Worm (Caenorhabditis elegans): ENCODE data around the gene Y73F8A.26.

Y73F8A.26 gene

ce11 chrIV:15444481-15444880 is 29.0 kb upstream of the Y73F8A.26 start, which contains the start of gene Y73F8A.23 (continued):
- TF ChIP-seq lin-15B (tag; optimal IDR thresholded peaks at IDR 0.05): no peak
- TF ChIP-seq fkh-4 (tag; optimal IDR thresholded peaks at IDR 0.05; ENCODE audit: borderline replicate concordance): no peak
- no peak for TF ChIP-seq lin-13 (GFP tag; optimal IDR thresholded peaks at IDR 0.05)
- no peak for TF ChIP-seq nhr-85 (tag)
- TF ChIP-seq nhr-90 (tag; optimal IDR thresholded peaks at IDR 0.05; ENCODE audit: poor library complexity): no peak

- TF ChIP-seq nhr-20 (tag; optimal IDR thresholded peaks at IDR 0.05): no peak
- no peak for TF ChIP-seq ztf-4 (tag; optimal IDR thresholded peaks at IDR 0.05)
- TF ChIP-seq lir-3 (tag; optimal IDR thresholded peaks at IDR 0.05; ENCODE audit: poor library complexity): no peak
- no peak for TF ChIP-seq unc-98 (GFP tag; IDR thresholded peaks at IDR 0.05)
- no peak for TF ChIP-seq unc-86 (tag; optimal IDR thresholded peaks at IDR 0.05)
Measured at ce11 chrIV:15453137-15453788, 20.2 kb upstream of the Y73F8A.26 start, which contains the start of gene gtf-2H4. Gene gtf-2H4, minus strand, starts transcription at chrIV:15453187.

ce11 chrIV:15471430-15471829 is 2.0 kb upstream of the Y73F8A.26 start, which contains the start of gene ntl-11:
Gene ntl-11, minus strand, starts transcription at chrIV:15471495.
- peak; percentile 95 for TF ChIP-seq nhr-77 (tag; optimal IDR thresholded peaks at IDR 0.05)
- TF ChIP-seq mab-9 (GFP tag; IDR thresholded peaks at IDR 0.05): peak; percentile 96
- peak; percentile 74 for TF ChIP-seq unc-30 (tag; optimal IDR thresholded peaks at IDR 0.05)
- TF ChIP-seq tbx-2 (tag; optimal IDR thresholded peaks at IDR 0.05): peak; percentile 98
- no peak for TF ChIP-seq hlh-17 (GFP tag; optimal IDR thresholded peaks at IDR 0.05; ENCODE audit: borderline replicate concordance)
- TF ChIP-seq ceh-8 (GFP tag; optimal IDR thresholded peaks at IDR 0.05): peak; percentile 94
- peak; percentile 96 for TF ChIP-seq fkh-10 (GFP tag; optimal IDR thresholded peaks at IDR 0.05)
- TF ChIP-seq nhr-19 (GFP tag; conservative IDR thresholded peaks at IDR 0.05): peak; percentile 97
- peak in 1 of 2 experiments; percentile 87 for TF ChIP-seq mdl-1 (tag; optimal IDR thresholded peaks at IDR 0.05)
- TF ChIP-seq isw-1 (GFP tag; IDR thresholded peaks at IDR 0.05): peak; percentile 98
- peak; percentile 95 for TF ChIP-seq skn-1 (tag; optimal IDR thresholded peaks at IDR 0.05)
- TF ChIP-seq egl-27 (tag; optimal IDR thresholded peaks at IDR 0.05): peak; percentile 43 to 79
- TF ChIP-seq unc-98 (GFP tag; IDR thresholded peaks at IDR 0.05): peak; percentile 90
- TF ChIP-seq nhr-85 (tag): peak; percentile 99
- TF ChIP-seq mef-2 (tag; optimal IDR thresholded peaks at IDR 0.05): peak; percentile 92
- no peak for TF ChIP-seq nhr-28 (tag; optimal IDR thresholded peaks at IDR 0.05)
- TF ChIP-seq nhr-237 (tag; optimal IDR thresholded peaks at IDR 0.05): peak; percentile 83
- peak; percentile 78 for TF ChIP-seq blmp-1 (tag; optimal IDR thresholded peaks at IDR 0.05)
- peak; percentile 87 for TF ChIP-seq C34B4.2 (tag; optimal IDR thresholded peaks at IDR 0.05)
- no peak for TF ChIP-seq ets-5 (GFP tag; IDR thresholded peaks at IDR 0.05)
- peak; percentile 51 for TF ChIP-seq unc-62 (GFP tag; optimal IDR thresholded peaks at IDR 0.05)
- TF ChIP-seq ztf-4 (tag; optimal IDR thresholded peaks at IDR 0.05): peak; percentile 94
- peak; percentile 99 for TF ChIP-seq nhr-47 (tag; optimal IDR thresholded peaks at IDR 0.05)
- TF ChIP-seq ztf-11 (tag; optimal IDR thresholded peaks at IDR 0.05): peak in 1 of 2 experiments; percentile 88
- TF ChIP-seq dsc-1 (tag; optimal IDR thresholded peaks at IDR 0.05): peak; percentile 98
- TF ChIP-seq grh-1 (GFP tag; IDR thresholded peaks at IDR 0.05): peak; percentile 97
- peak; percentile 97 for TF ChIP-seq nhr-90 (tag; optimal IDR thresholded peaks at IDR 0.05; ENCODE audit: poor library complexity)
- TF ChIP-seq C16A3.4 (tag; optimal IDR thresholded peaks at IDR 0.05): peak; percentile 95
- peak; percentile 94 to 97 for TF ChIP-seq efl-1 (optimal IDR thresholded peaks at IDR 0.05)
- peak; percentile 86 to 99 for TF ChIP-seq efl-1 (GFP tag; optimal IDR thresholded peaks at IDR 0.05 in 1 of 2)
- TF ChIP-seq lin-39 (tag; optimal IDR thresholded peaks at IDR 0.05): peak; percentile 97
- no peak for TF ChIP-seq pqm-1 (tag; optimal IDR thresholded peaks at IDR 0.05)
- TF ChIP-seq mep-1 (tag; optimal IDR thresholded peaks at IDR 0.05): peak; percentile 98
- peak; percentile 98 for TF ChIP-seq lin-13 (GFP tag; optimal IDR thresholded peaks at IDR 0.05)
- TF ChIP-seq Y116A8C.19 (tag; optimal IDR thresholded peaks at IDR 0.05; ENCODE audit: borderline replicate concordance): no peak
- no peak for TF ChIP-seq alr-1 (tag; optimal IDR thresholded peaks at IDR 0.05; ENCODE audit: borderline replicate concordance)
- peak; percentile 90 for TF ChIP-seq pax-3 (tag; optimal IDR thresholded peaks at IDR 0.05)
- peak; percentile 94 for TF ChIP-seq nhr-11 (tag; optimal IDR thresholded peaks at IDR 0.05)
- TF ChIP-seq nhr-84 (tag; optimal IDR thresholded peaks at IDR 0.05): no peak
- peak; percentile 88 for TF ChIP-seq ceh-88 (GFP tag; IDR thresholded peaks at IDR 0.05)
- no peak for TF ChIP-seq tlp-1 (tag; optimal IDR thresholded peaks at IDR 0.05)
- peak; percentile 99 for TF ChIP-seq unc-86 (tag; optimal IDR thresholded peaks at IDR 0.05)
- peak; percentile 69 for TF ChIP-seq F16B12.6 (tag; optimal IDR thresholded peaks at IDR 0.05)
